Fruit fly (Drosophila melanogaster): ENCODE data around the gene CG5412.

Gene CG5412

DNA sequence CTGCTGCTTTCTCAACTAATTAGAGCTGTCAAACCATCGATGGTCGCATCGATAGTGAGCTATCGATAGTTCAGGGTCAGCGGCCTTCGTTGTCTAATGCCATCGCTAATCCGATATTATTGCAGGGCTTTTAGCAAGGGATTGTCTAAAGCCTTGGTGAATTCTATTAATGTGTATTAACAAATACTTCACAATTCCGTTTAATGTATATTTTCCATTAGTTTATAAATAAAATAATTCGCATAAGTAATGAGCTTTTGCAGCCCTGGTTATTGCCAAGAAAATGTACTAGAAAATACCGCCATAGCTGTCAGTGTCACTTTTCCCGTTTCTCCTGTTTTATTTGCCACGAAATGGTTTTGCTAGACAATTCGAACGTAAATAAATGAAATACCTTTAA lies 3.0 kb downstream of the CG5412 start, which contains the start of the genes EloB and Srp14 (continued):
- TF ChIP-seq HLHmδ (GFP tag; optimal IDR thresholded peaks at IDR 0.05) (no peak), CG5245 (GFP tag; optimal IDR thresholded peaks at IDR 0.05) (peak; percentile 65), Opbp (GFP tag; IDR thresholded peaks at IDR 0.05; ENCODE audit: partially characterized antibody) (peak; percentile 97), Hmx (GFP tag; optimal IDR thresholded peaks at IDR 0.05) (peak; percentile 53), dmrt99B (tag; optimal IDR thresholded peaks at IDR 0.05) (no peak), Bdp1 (GFP tag; optimal IDR thresholded peaks at IDR 0.05) (peak; percentile 74), kah (GFP tag; optimal IDR thresholded peaks at IDR 0.05) (peak; percentile 18), CTCF (GFP tag; optimal IDR thresholded peaks at IDR 0.05) (peak; percentile 19), Scr (GFP tag; IDR thresholded peaks at IDR 0.05; ENCODE audit: partially characterized antibody) (peak; percentile 98), maf-S (GFP tag; optimal IDR thresholded peaks at IDR 0.05) (peak; percentile 58), CG1602 (GFP tag; optimal IDR thresholded peaks at IDR 0.05) (peak; percentile 79), Dref (GFP tag; IDR thresholded peaks at IDR 0.05) (peak; percentile 95), lola (GFP tag; optimal IDR thresholded peaks at IDR 0.05) (peak in 1 of 3 experiments; percentile 77), CG8359 (GFP tag; optimal IDR thresholded peaks at IDR 0.05; ENCODE audit: borderline replicate concordance) (no peak), hth (optimal IDR thresholded peaks at IDR 0.05) (no peak), C15 (GFP tag; IDR thresholded peaks at IDR 0.05) (peak; percentile 61; the same call in 1 of the 3 replicates), fd3F (GFP tag; optimal IDR thresholded peaks at IDR 0.05) (peak; percentile 65), cato (GFP tag; optimal IDR thresholded peaks at IDR 0.05; ENCODE audit: borderline replicate concordance) (peak; percentile 55), CG14860 (GFP tag; IDR thresholded peaks at IDR 0.05; ENCODE audit: partially characterized antibody) (peak; percentile 93), yki (optimal IDR thresholded peaks at IDR 0.05) (no peak), schlank (tag; optimal IDR thresholded peaks at IDR 0.05) (peak; percentile 47), ato (GFP tag; IDR thresholded peaks at IDR 0.05; ENCODE audit: partially characterized antibody) (peak; percentile 87), Optix (GFP tag; IDR thresholded peaks at IDR 0.05) (no peak), CG31441 (GFP tag; IDR thresholded peaks at IDR 0.05) (peak; percentile 80; the same call in 1 of the 2 replicates), tap (tag; optimal IDR thresholded peaks at IDR 0.05) (peak; percentile 69), CG13123 (GFP tag; optimal IDR thresholded peaks at IDR 0.05) (peak; percentile 59), CG8089 (GFP tag; optimal IDR thresholded peaks at IDR 0.05) (peak; percentile 60), Side (GFP tag; optimal IDR thresholded peaks at IDR 0.05) (peak; percentile 53), scrt (GFP tag; optimal IDR thresholded peaks at IDR 0.05) (peak; percentile 71), nerfin-1 (tag; optimal IDR thresholded peaks at IDR 0.05) (peak; percentile 77), gcm (GFP tag; optimal IDR thresholded peaks at IDR 0.05) (peak; percentile 82), otp (GFP tag; IDR thresholded peaks at IDR 0.05) (peak; percentile 66; the same call in 2 of the 3 replicates), ara (GFP tag; IDR thresholded peaks at IDR 0.05) (peak; percentile 72), run (tag; optimal IDR thresholded peaks at IDR 0.05) (peak; percentile 52), vnd (GFP tag; IDR thresholded peaks at IDR 0.05; ENCODE audit: partially characterized antibody) (peak; percentile 94), kay (GFP tag; optimal IDR thresholded peaks at IDR 0.05) (peak; percentile 63), Fer3 (tag; optimal IDR thresholded peaks at IDR 0.05) (peak; percentile 84), Chrac-16 (GFP tag; optimal IDR thresholded peaks at IDR 0.05) (peak; percentile 84), CG7372 (GFP tag; IDR thresholded peaks at IDR 0.05) (peak; percentile 49; the same call in 1 of the 2 replicates), peb (GFP tag; IDR thresholded peaks at IDR 0.05) (no peak), CG42726 (GFP tag; IDR thresholded peaks at IDR 0.05; ENCODE audit: partially characterized antibody) (peak; percentile 95), tin (GFP tag; optimal IDR thresholded peaks at IDR 0.05) (peak; percentile 86), fd96Cb (tag; optimal IDR thresholded peaks at IDR 0.05) (peak; percentile 62), CG6254 (GFP tag; optimal IDR thresholded peaks at IDR 0.05) (no peak), phol (tag; optimal IDR thresholded peaks at IDR 0.05) (peak; percentile 88), nom (GFP tag; optimal IDR thresholded peaks at IDR 0.05) (peak; percentile 17), CG10147 (GFP tag; optimal IDR thresholded peaks at IDR 0.05) (peak; percentile 84), Bgb (GFP tag; IDR thresholded peaks at IDR 0.05; ENCODE audit: partially characterized antibody) (peak; percentile 97), vvl (GFP tag; IDR thresholded peaks at IDR 0.05) (peak; percentile 96), CG43689 (GFP tag; IDR thresholded peaks at IDR 0.05) (peak; percentile 53; the same call in 1 of the 2 replicates), emc (GFP tag; optimal IDR thresholded peaks at IDR 0.05) (peak; percentile 48)

All from whole organism, embryonic.